Fruit fly (Drosophila melanogaster) whole organism, adult: ENCODE measurements around the gene GCC185.

Experiments used
- CG11617 ChIP-seq: fragments of 200-800 bp; sonication (Bioruptor generic); optimal IDR thresholded peaks from 2 replicates; lab custom pipeline; 2017; ENCODE audit warnings: mild to moderate bottlenecking, missing biosample characterization, missing genetic modification reagents, missing genetic modification characterization
- CG12768 ChIP-seq: fragments of 200-800 bp; sonication (Bioruptor generic); optimal IDR thresholded peaks from 2 replicates; lab custom pipeline; 2017; ENCODE audit warnings: missing biosample characterization, missing genetic modification characterization, mild to moderate bottlenecking, moderate library complexity, missing genetic modification reagents
- CG1620 ChIP-seq: fragments of 200-800 bp; sonication (Bioruptor generic); optimal IDR thresholded peaks from 2 replicates; lab custom pipeline; 2016; ENCODE audit warnings: missing biosample characterization, missing genetic modification characterization
- CG33017 ChIP-seq: fragments of 200-800 bp; sonication (Bioruptor generic); optimal IDR thresholded peaks from 2 replicates; lab custom pipeline; 2018; ENCODE audit warnings: missing biosample characterization, mild to moderate bottlenecking, missing genetic modification characterization, moderate library complexity
- CG7045 ChIP-seq: fragments of 200-800 bp; sonication (Bioruptor generic); optimal IDR thresholded peaks from 2 replicates; lab custom pipeline; 2017; ENCODE audit warnings: missing biosample characterization, mild to moderate bottlenecking, missing genetic modification characterization
- Clk ChIP-seq: fragments of 200-800 bp; sonication (Bioruptor generic); optimal IDR thresholded peaks from 2 replicates; lab custom pipeline; 2017; ENCODE audit warnings: missing biosample characterization, missing genetic modification characterization
- Crg-1 ChIP-seq: fragments of 200-800 bp; sonication (Bioruptor generic); optimal IDR thresholded peaks from 2 replicates; lab custom pipeline; 2016; ENCODE audit warnings: missing biosample characterization, missing genetic modification characterization
- Mnt ChIP-seq: fragments of 200-800 bp; sonication (Bioruptor generic); optimal IDR thresholded peaks from 2 replicates; lab custom pipeline; 2016; ENCODE audit warnings: missing biosample characterization, mild to moderate bottlenecking, missing genetic modification characterization
- cic ChIP-seq: fragments of 200-800 bp; sonication (Bioruptor generic); optimal IDR thresholded peaks from 2 replicates; lab custom pipeline; 2017; ENCODE audit warnings: missing biosample characterization, mild to moderate bottlenecking, missing genetic modification characterization, moderate library complexity
- cnc ChIP-seq, 2 experiments: fragments of >200 bp; optimal IDR thresholded peaks; 2 replicates each; lab custom pipeline; 2017
- kay ChIP-seq: fragments of 200-800 bp; sonication (Bioruptor generic); peaks from one replicate; lab custom pipeline; 2016; ENCODE audit warnings: missing biosample characterization, missing genetic modification characterization, borderline replicate concordance
- pad ChIP-seq: fragments of 200-800 bp; sonication (Bioruptor generic); optimal IDR thresholded peaks from 3 replicates; lab custom pipeline; 2017; ENCODE audit warnings: missing biosample characterization, missing genetic modification characterization, mild to moderate bottlenecking, moderate library complexity, missing genetic modification reagents

The GCC185 gene

dm6 chr3R:12062844-12063243 lies 52.3 kb downstream of the GCC185 start, which contains the start of gene CG14740:
Gene CG14740 (minus strand): TSS chr3R:12062944.
- TF ChIP-seq Crg-1 (GFP tag; lab: Kevin White, UChicago), result no peak
- no peak for TF ChIP-seq CG12768 (GFP tag; lab: Kevin White, UChicago)
- no peak for TF ChIP-seq CG7045
- TF ChIP-seq Clk (GFP tag; lab: Kevin White, UChicago), result no peak
- TF ChIP-seq cic (GFP tag; lab: Kevin White, UChicago), result no peak
- no peak for TF ChIP-seq CG33017 (tag; lab: Kevin White, UChicago)
- no peak for TF ChIP-seq pad (GFP tag; lab: Kevin White, UChicago)
- no peak for TF ChIP-seq Mnt
- TF ChIP-seq CG1620 (GFP tag; lab: Kevin White, UChicago), result no peak
- TF ChIP-seq cnc (optimal IDR thresholded peaks at IDR 0.05; lab: Kevin White, UChicago), result no peak
- no peak for TF ChIP-seq CG11617
- TF ChIP-seq kay (GFP tag; lab: Kevin White, UChicago), result no peak
